Worm (Caenorhabditis elegans): ENCODE measurements around the gene pcm-1.

pcm-1 gene

DNA sequence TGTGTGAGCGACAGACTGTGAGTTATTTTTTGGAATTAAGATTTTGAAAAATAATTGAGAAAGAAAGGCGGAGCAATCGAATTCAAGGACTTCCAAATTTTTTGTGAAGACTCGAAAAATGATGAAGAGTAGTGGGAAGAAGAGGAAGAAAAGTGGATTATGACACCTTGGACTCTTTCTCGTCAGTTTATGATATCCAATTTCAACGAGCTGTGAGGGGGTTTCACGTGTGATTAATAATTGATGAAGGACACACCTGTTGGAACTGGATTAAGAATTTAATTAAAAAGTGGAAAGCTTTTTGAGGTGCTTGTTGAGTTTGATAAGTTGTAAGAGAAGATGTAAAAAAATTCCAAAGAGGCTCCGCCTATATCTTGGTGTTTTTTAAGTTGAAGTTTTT lies 26.7 kb upstream of the pcm-1 start, which contains the start of gene fut-8:
TSS of gene fut-8 (minus strand) at position 101 of the 400 bp plus-strand sequence.
- TF ChIP-seq unc-39 (tag; optimal IDR thresholded peaks at IDR 0.05) (no peak), elt-1 (tag; optimal IDR thresholded peaks at IDR 0.05) (no peak), blmp-1 (tag; optimal IDR thresholded peaks at IDR 0.05; ENCODE audit: insufficient read depth) (no peak), dmd-4 (tag; optimal IDR thresholded peaks at IDR 0.05) (no peak), nhr-77 (tag; optimal IDR thresholded peaks at IDR 0.05) (no peak), R02D3.7 (tag; optimal IDR thresholded peaks at IDR 0.05) (no peak), lsy-2 (tag; optimal IDR thresholded peaks at IDR 0.05) (no peak), nhr-23 (tag; optimal IDR thresholded peaks at IDR 0.05) (no peak), ztf-1 (GFP tag; conservative IDR thresholded peaks at IDR 0.05) (no peak), alr-1 (tag; optimal IDR thresholded peaks at IDR 0.05) (no peak), mbf-1 (tag; optimal IDR thresholded peaks at IDR 0.05) (no peak), nhr-6 (tag; optimal IDR thresholded peaks at IDR 0.05) (no peak), F13H6.1 (tag; optimal IDR thresholded peaks at IDR 0.05) (no peak), gmeb-1 (tag; optimal IDR thresholded peaks at IDR 0.05) (no peak), ceh-82 (tag; optimal IDR thresholded peaks at IDR 0.05) (no peak), skn-1 (tag; optimal IDR thresholded peaks at IDR 0.05) (no peak), nhr-10 (tag; optimal IDR thresholded peaks at IDR 0.05) (no peak), egl-27 (tag; optimal IDR thresholded peaks at IDR 0.05) (no peak), nhr-25 (tag; optimal IDR thresholded peaks at IDR 0.05) (no peak), nhr-129 (tag; optimal IDR thresholded peaks at IDR 0.05) (no peak)

DNA sequence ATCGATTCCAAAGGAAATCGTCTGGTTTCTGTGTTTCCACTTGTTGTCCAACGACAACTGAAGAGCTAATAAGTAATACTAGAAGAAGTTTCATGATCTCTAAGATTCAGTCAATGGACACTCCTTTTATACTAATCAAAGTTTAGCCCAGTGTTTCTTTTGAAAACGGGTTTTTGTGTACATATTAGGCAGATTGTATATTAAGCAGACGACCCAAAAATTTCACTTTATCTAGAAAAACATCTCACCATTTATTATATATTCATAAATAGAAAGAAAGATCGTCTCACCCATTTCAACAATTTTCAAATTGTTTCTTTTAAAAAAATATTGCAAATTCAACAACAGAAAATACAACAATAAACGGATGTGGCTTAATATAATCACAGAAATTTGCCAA lies 23.1 kb upstream of the pcm-1 start, which contains the start of gene C10F3.7:
TSS of gene C10F3.7 (minus strand) at position 101 of the 400 bp plus-strand sequence.
- TF ChIP-seq ama-1 (optimal IDR thresholded peaks at IDR 0.05) (no peak), lsy-2 (tag; optimal IDR thresholded peaks at IDR 0.05) (no peak), snpc-4 (tag; optimal IDR thresholded peaks at IDR 0.05) (no peak), sma-3 (GFP tag; optimal IDR thresholded peaks at IDR 0.05) (no peak), nhr-12 (tag; optimal IDR thresholded peaks at IDR 0.05) (no peak), egl-27 (tag; optimal IDR thresholded peaks at IDR 0.05) (no peak), skn-1 (tag; optimal IDR thresholded peaks at IDR 0.05) (no peak), dmd-4 (tag; optimal IDR thresholded peaks at IDR 0.05) (no peak), nhr-21 (tag; optimal IDR thresholded peaks at IDR 0.05) (no peak), nhr-23 (tag; optimal IDR thresholded peaks at IDR 0.05) (no peak), lin-39 (tag; optimal IDR thresholded peaks at IDR 0.05) (no peak), crh-2 (tag; optimal IDR thresholded peaks at IDR 0.05) (no peak), nhr-10 (tag; optimal IDR thresholded peaks at IDR 0.05) (no peak), gmeb-1 (tag; optimal IDR thresholded peaks at IDR 0.05) (no peak), blmp-1 (tag; optimal IDR thresholded peaks at IDR 0.05; ENCODE audit: insufficient read depth) (no peak), alr-1 (tag; optimal IDR thresholded peaks at IDR 0.05) (no peak)

DNA sequence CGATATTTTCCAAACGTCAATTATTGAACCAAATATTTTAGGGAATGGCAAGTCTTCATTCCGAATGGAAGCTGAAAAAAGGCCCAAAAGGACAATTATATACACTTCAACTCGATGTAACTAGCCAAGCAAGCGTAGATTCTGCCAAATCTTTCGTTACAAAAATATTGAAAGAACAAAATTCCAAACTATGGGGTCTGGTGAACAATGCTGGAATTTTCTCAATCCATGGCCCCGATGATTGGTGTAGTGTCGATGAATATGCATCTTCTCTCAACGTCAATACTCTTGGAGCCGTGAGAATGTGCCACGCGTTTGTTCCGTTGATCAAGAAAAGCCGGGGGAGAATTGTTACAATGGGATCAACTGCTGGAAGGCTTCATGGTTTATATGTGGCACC lies 20.6 kb upstream of the pcm-1 start:
- no peak for TF ChIP-seq sma-9 (GFP tag; optimal IDR thresholded peaks at IDR 0.05)
- no peak for TF ChIP-seq sma-9 (tag; optimal IDR thresholded peaks at IDR 0.05)
- TF ChIP-seq lin-39 (tag; optimal IDR thresholded peaks at IDR 0.05): no peak
- no peak for TF ChIP-seq nhr-237 (tag; optimal IDR thresholded peaks at IDR 0.05)
- TF ChIP-seq nhr-6 (tag; optimal IDR thresholded peaks at IDR 0.05): no peak
- TF ChIP-seq mbf-1 (tag; optimal IDR thresholded peaks at IDR 0.05): no peak
- TF ChIP-seq blmp-1 (tag; optimal IDR thresholded peaks at IDR 0.05; ENCODE audit: insufficient read depth): no peak
- TF ChIP-seq lin-13 (GFP tag; optimal IDR thresholded peaks at IDR 0.05): no peak
- TF ChIP-seq alr-1 (tag; optimal IDR thresholded peaks at IDR 0.05): no peak
- TF ChIP-seq fos-1 (tag; optimal IDR thresholded peaks at IDR 0.05): no peak
- no peak for TF ChIP-seq lsy-2 (tag; optimal IDR thresholded peaks at IDR 0.05)

DNA sequence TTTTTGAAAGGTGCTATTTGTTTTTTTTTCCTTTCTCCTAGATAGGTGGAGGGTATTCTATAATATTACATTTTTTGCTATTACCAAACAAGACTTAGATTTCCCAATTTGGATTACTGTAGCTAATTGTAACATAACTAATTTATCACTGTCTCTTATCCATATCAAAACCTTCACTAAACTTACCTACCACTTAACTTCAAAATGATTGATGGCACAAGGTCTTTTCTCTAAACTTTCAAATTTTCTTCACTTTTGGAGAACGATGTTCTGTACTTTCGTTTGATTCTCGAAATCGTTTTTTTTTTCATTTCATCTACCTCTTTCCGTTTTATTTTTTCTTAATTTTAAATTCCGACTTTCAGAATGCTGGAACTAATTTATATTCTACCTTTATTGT lies 19.7 kb upstream of the pcm-1 start, which contains the start of gene dhs-16:
TSS of gene dhs-16 (plus strand) at position 366 of the 400 bp plus-strand sequence.
- TF ChIP-seq peb-1 (tag; optimal IDR thresholded peaks at IDR 0.05) (no peak), C34F6.9 (tag; optimal IDR thresholded peaks at IDR 0.05) (no peak), fos-1 (tag; optimal IDR thresholded peaks at IDR 0.05) (no peak), snpc-4 (tag; optimal IDR thresholded peaks at IDR 0.05) (no peak), elt-1 (tag; optimal IDR thresholded peaks at IDR 0.05) (no peak), nhr-11 (tag; optimal IDR thresholded peaks at IDR 0.05) (no peak), egl-27 (tag; optimal IDR thresholded peaks at IDR 0.05) (no peak), lin-11 (tag; optimal IDR thresholded peaks at IDR 0.05) (no peak), nhr-23 (tag; optimal IDR thresholded peaks at IDR 0.05) (no peak), elt-3 (tag; optimal IDR thresholded peaks at IDR 0.05) (no peak), alr-1 (tag; optimal IDR thresholded peaks at IDR 0.05) (no peak), R02D3.7 (tag; optimal IDR thresholded peaks at IDR 0.05) (no peak), mbf-1 (tag; optimal IDR thresholded peaks at IDR 0.05) (no peak), ceh-16 (tag; optimal IDR thresholded peaks at IDR 0.05) (no peak), nhr-6 (tag; optimal IDR thresholded peaks at IDR 0.05) (no peak), ztf-11 (tag; optimal IDR thresholded peaks at IDR 0.05) (no peak), dmd-4 (tag; optimal IDR thresholded peaks at IDR 0.05) (no peak), skn-1 (tag; optimal IDR thresholded peaks at IDR 0.05) (no peak), sem-4 (tag; optimal IDR thresholded peaks at IDR 0.05) (no peak)
